Fruit fly (Drosophila melanogaster): ENCODE data around the gene Gasp.

DNA sequence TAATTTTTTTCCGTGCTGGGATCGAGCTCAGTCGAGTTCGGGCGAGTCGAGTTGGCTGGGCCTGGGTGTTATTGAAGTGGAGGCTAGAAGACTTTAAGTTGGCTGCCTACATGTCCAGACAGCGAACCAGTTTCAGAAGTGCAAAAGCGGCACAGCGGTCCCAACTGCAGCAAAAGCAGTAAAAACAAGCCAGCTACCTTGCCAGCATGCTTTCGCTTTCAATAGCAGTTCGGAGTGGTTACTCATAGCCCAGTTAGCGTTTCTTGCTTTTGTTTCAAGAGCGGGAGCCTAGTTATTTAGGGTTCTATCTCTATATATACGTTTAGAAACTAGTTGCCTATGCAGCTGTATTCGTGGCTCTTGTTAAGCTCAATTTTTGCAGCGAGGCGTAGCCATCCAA is 2.0 kb upstream of the Gasp start:
- no peak for TF ChIP-seq insv (optimal IDR thresholded peaks at IDR 0.05)
- TF ChIP-seq psq (optimal IDR thresholded peaks at IDR 0.05) = no peak

Measured in Kc167 (cell line).